Fruit fly (Drosophila melanogaster) whole organism, embryonic: ENCODE data around the gene CG43075.
A peak's percentile ranks its signal among the peaks of the same experiment; 100 is the strongest.

Experiments
- Awh ChIP-seq: fragments of 200-800 bp; sonication (Bioruptor generic); IDR thresholded peaks from 2 replicates; pipeline ENCODE4, ENCODE4 v1.3.6; 2022; ENCODE audit warnings: missing biosample characterization, missing genetic modification characterization
- B-H1 ChIP-seq: fragments of 200-800 bp; sonication (Bioruptor generic); IDR thresholded peaks from 3 replicates; pipeline ENCODE4 v1.3.6; 2022; ENCODE audit warnings: missing biosample characterization, missing genetic modification characterization
- CG10147 ChIP-seq: fragments of 200-800 bp; sonication (Bioruptor generic); optimal IDR thresholded peaks from 2 replicates; lab custom pipeline; 2019; ENCODE audit warnings: missing biosample characterization, mild to moderate bottlenecking, missing genetic modification characterization, moderate library complexity
- CG1024 ChIP-seq: fragments of 200-800 bp; sonication (Bioruptor generic); IDR thresholded peaks from 2 replicates; pipeline ENCODE4 v1.3.6; 2022; ENCODE audit warnings: missing biosample characterization, missing genetic modification characterization
- CG10462 ChIP-seq: fragments of 200-800 bp; sonication (Bioruptor generic); optimal IDR thresholded peaks from 2 replicates; lab custom pipeline; 2016; ENCODE audit warnings: missing biosample characterization, missing genetic modification characterization
- CG10979 ChIP-seq: fragments of 200-800 bp; sonication (Bioruptor generic); optimal IDR thresholded peaks from 2 replicates; lab custom pipeline; 2018; ENCODE audit warnings: missing biosample characterization, mild to moderate bottlenecking, missing genetic modification characterization, moderate library complexity
- CG11560 ChIP-seq: fragments of 200-800 bp; sonication (Bioruptor generic); IDR thresholded peaks from 3 replicates; pipeline ENCODE4 v1.3.6; 2022; ENCODE audit warnings: missing biosample characterization, missing genetic modification characterization
- CG12299 ChIP-seq: fragments of 200-800 bp; sonication (Bioruptor generic); optimal IDR thresholded peaks from 2 replicates; lab custom pipeline; 2018; ENCODE audit warnings: missing biosample characterization, mild to moderate bottlenecking, missing genetic modification characterization
- CG12744 ChIP-seq: fragments of 200-800 bp; sonication (Bioruptor generic); optimal IDR thresholded peaks from 2 replicates; lab custom pipeline; 2016; ENCODE audit warnings: missing biosample characterization, missing genetic modification characterization
- CG13624 ChIP-seq: fragments of 200-800 bp; sonication (Bioruptor generic); optimal IDR thresholded peaks from 2 replicates; lab custom pipeline; 2016; ENCODE audit warnings: missing biosample characterization, missing genetic modification characterization
- CG15073 ChIP-seq: fragments of 200-800 bp; sonication (Bioruptor generic); optimal IDR thresholded peaks from 2 replicates; lab custom pipeline; 2016; ENCODE audit warnings: missing biosample characterization, missing genetic modification characterization
- CG1602 ChIP-seq: fragments of 200-800 bp; sonication (Bioruptor generic); optimal IDR thresholded peaks from 3 replicates; lab custom pipeline; 2016; ENCODE audit warnings: missing biosample characterization, missing genetic modification characterization
- CG17802 ChIP-seq: fragments of 200-800 bp; sonication (Bioruptor generic); optimal IDR thresholded peaks from 2 replicates; lab custom pipeline; 2018; ENCODE audit warnings: missing biosample characterization, mild to moderate bottlenecking, missing genetic modification characterization, moderate library complexity
- CG17829 ChIP-seq: fragments of 200-800 bp; optimal IDR thresholded peaks from 2 replicates; lab custom pipeline; 2019; ENCODE audit warnings: missing biosample characterization, mild to moderate bottlenecking, missing genetic modification characterization, moderate library complexity
- CG18599 ChIP-seq: fragments of 200-800 bp; sonication (Bioruptor generic); optimal IDR thresholded peaks from 3 replicates; lab custom pipeline; 2017; ENCODE audit warnings: missing biosample characterization, missing genetic modification characterization, mild to moderate bottlenecking, moderate library complexity, missing genetic modification reagents
- CG2129 ChIP-seq: fragments of 200-800 bp; sonication (Bioruptor generic); IDR thresholded peaks from 2 replicates; pipeline ENCODE4 v1.3.6; 2022; ENCODE audit warnings: missing biosample characterization, missing genetic modification characterization; ENCODE audit not compliant: partially characterized antibody
- CG31441 ChIP-seq: fragments of 200-800 bp; sonication (Bioruptor generic); IDR thresholded peaks from 2 replicates; pipeline ENCODE4 v1.3.6; 2022; ENCODE audit warnings: missing biosample characterization, missing genetic modification characterization
- CG32772 ChIP-seq: fragments of 200-800 bp; sonication (Bioruptor generic); IDR thresholded peaks from 2 replicates; pipeline ENCODE4 v1.3.6; 2022; ENCODE audit warnings: missing biosample characterization, missing genetic modification characterization
- CG3407 ChIP-seq: fragments of 200-800 bp; sonication (Bioruptor generic); optimal IDR thresholded peaks from 2 replicates; lab custom pipeline; 2018; ENCODE audit warnings: missing biosample characterization, mild to moderate bottlenecking, missing genetic modification characterization
- CG34224 ChIP-seq: fragments of 200-800 bp; sonication (Bioruptor generic); IDR thresholded peaks from 3 replicates; pipeline ENCODE4 v1.3.6; 2022; ENCODE audit warnings: missing biosample characterization, missing genetic modification characterization; ENCODE audit not compliant: partially characterized antibody
- CG4360 ChIP-seq: fragments of 200-800 bp; sonication (Bioruptor generic); IDR thresholded peaks from 2 replicates; pipeline ENCODE4 v1.3.6; 2022; ENCODE audit warnings: missing biosample characterization, missing genetic modification characterization
- CG5953 ChIP-seq: fragments of 200-800 bp; sonication (Bioruptor generic); IDR thresholded peaks from 2 replicates; pipeline ENCODE4 v1.3.6; 2022; ENCODE audit warnings: missing biosample characterization, missing genetic modification characterization
- CG6654 ChIP-seq: fragments of 200-800 bp; sonication (Bioruptor generic); optimal IDR thresholded peaks from 2 replicates; lab custom pipeline; 2017; ENCODE audit warnings: missing biosample characterization, mild to moderate bottlenecking, missing genetic modification characterization
- CG6765 ChIP-seq: fragments of 200-800 bp; sonication (Bioruptor generic); optimal IDR thresholded peaks from 3 replicates; lab custom pipeline; 2017; ENCODE audit warnings: missing biosample characterization, mild to moderate bottlenecking, missing genetic modification characterization
- CG9727 ChIP-seq: fragments of 200-800 bp; sonication (Bioruptor generic); optimal IDR thresholded peaks from 3 replicates; lab custom pipeline; 2017; ENCODE audit warnings: missing biosample characterization, mild to moderate bottlenecking, missing genetic modification characterization
- CrebB ChIP-seq: fragments of 200-800 bp; sonication (Bioruptor generic); optimal IDR thresholded peaks from 3 replicates; lab custom pipeline; 2018; ENCODE audit warnings: missing biosample characterization, mild to moderate bottlenecking, missing genetic modification characterization
- Dip2 ChIP-seq: fragments of 200-800 bp; sonication (Bioruptor generic); IDR thresholded peaks from 2 replicates; pipeline ENCODE4 v1.3.6; 2022; ENCODE audit warnings: missing biosample characterization, missing genetic modification characterization
- Eip74EF ChIP-seq, 2 experiments: fragments of 200-800 bp in 1 of 2; fragments of >200 bp in 1 of 2; sonication (Bioruptor generic) in 1 of 2; optimal IDR thresholded peaks; 2 replicates each; lab custom pipeline; 2017 to 2019; ENCODE audit warnings: missing biosample characterization in 2 of 2, missing genetic modification characterization in 2 of 2, mild to moderate bottlenecking in 1 of 2, moderate library complexity in 1 of 2
- Lpt ChIP-seq: fragments of >200 bp; optimal IDR thresholded peaks from 2 replicates; lab custom pipeline; 2018; ENCODE audit warnings: missing biosample characterization, missing genetic modification characterization
- NK7.1 ChIP-seq: fragments of 200-800 bp; sonication (Bioruptor generic); optimal IDR thresholded peaks from 3 replicates; lab custom pipeline; 2016; ENCODE audit warnings: missing biosample characterization, missing genetic modification characterization
- Oli ChIP-seq: fragments of 200-800 bp; sonication (Bioruptor generic); optimal IDR thresholded peaks from 2 replicates; lab custom pipeline; 2018; ENCODE audit warnings: missing biosample characterization, mild to moderate bottlenecking, missing genetic modification characterization, moderate library complexity
- al ChIP-seq: fragments of 200-800 bp; sonication (Bioruptor generic); IDR thresholded peaks from 2 replicates; pipeline ENCODE4 v1.3.6; 2022; ENCODE audit warnings: missing biosample characterization, missing genetic modification characterization
- bbx ChIP-seq: fragments of 200-800 bp; sonication (Bioruptor generic); IDR thresholded peaks from 2 replicates; pipeline ENCODE4 v1.3.6; 2022; ENCODE audit warnings: missing biosample characterization, missing genetic modification characterization; ENCODE audit not compliant: partially characterized antibody
- chm ChIP-seq: fragments of 200-800 bp; sonication (Bioruptor generic); IDR thresholded peaks from 2 replicates; pipeline ENCODE4 v1.3.6; 2022; ENCODE audit warnings: missing biosample characterization, missing genetic modification characterization
- fd3F ChIP-seq: fragments of 200-800 bp; sonication (Bioruptor generic); optimal IDR thresholded peaks from 2 replicates; lab custom pipeline; 2018; ENCODE audit warnings: missing biosample characterization, mild to moderate bottlenecking, missing genetic modification characterization, moderate library complexity
- fd96Cb ChIP-seq: fragments of 200-800 bp; sonication (Bioruptor generic); optimal IDR thresholded peaks from 2 replicates; lab custom pipeline; 2018; ENCODE audit warnings: missing biosample characterization, mild to moderate bottlenecking, missing genetic modification characterization, moderate library complexity
- fru ChIP-seq: fragments of >200 bp; optimal IDR thresholded peaks from 2 replicates; lab custom pipeline; 2017
- ftz-f1 ChIP-seq: fragments of 200-800 bp; sonication (Bioruptor generic); optimal IDR thresholded peaks from 2 replicates; lab custom pipeline; 2016; ENCODE audit warnings: missing biosample characterization, missing genetic modification characterization
- jigr1 ChIP-seq: fragments of 200-800 bp; sonication (Bioruptor generic); IDR thresholded peaks from 3 replicates; pipeline ENCODE4 v1.3.6; 2022; ENCODE audit warnings: missing biosample characterization, missing genetic modification characterization
- jing ChIP-seq: fragments of 200-800 bp; sonication (Bioruptor generic); optimal IDR thresholded peaks from 2 replicates; lab custom pipeline; 2018; ENCODE audit warnings: missing biosample characterization, mild to moderate bottlenecking, missing genetic modification characterization
- mam ChIP-seq: fragments of 200-800 bp; sonication (Bioruptor generic); optimal IDR thresholded peaks from 3 replicates; lab custom pipeline; 2016; ENCODE audit warnings: missing biosample characterization, missing genetic modification characterization
- nerfin-2 ChIP-seq: fragments of 200-800 bp; sonication (Bioruptor generic); IDR thresholded peaks from 2 replicates; pipeline ENCODE4 v1.3.6; 2022; ENCODE audit warnings: missing biosample characterization, missing genetic modification characterization; ENCODE audit not compliant: partially characterized antibody
- onecut ChIP-seq: fragments of 200-800 bp; sonication (Bioruptor generic); IDR thresholded peaks from 2 replicates; pipeline ENCODE4 v1.3.6; 2022; ENCODE audit warnings: missing biosample characterization, missing genetic modification characterization
- rib ChIP-seq: fragments of 200-800 bp; sonication (Bioruptor generic); IDR thresholded peaks from 2 replicates; pipeline ENCODE4 v1.3.6; 2022; ENCODE audit warnings: missing biosample characterization, missing genetic modification characterization
- salm ChIP-seq: fragments of 200-800 bp; sonication (Bioruptor generic); optimal IDR thresholded peaks from 2 replicates; lab custom pipeline; 2018; ENCODE audit warnings: missing biosample characterization, mild to moderate bottlenecking, missing genetic modification characterization
- schlank ChIP-seq: fragments of 200-800 bp; sonication (Bioruptor generic); optimal IDR thresholded peaks from 2 replicates; lab custom pipeline; 2018; ENCODE audit warnings: missing biosample characterization, mild to moderate bottlenecking, missing genetic modification characterization
- slbo ChIP-seq: fragments of 200-800 bp; sonication (Bioruptor generic); IDR thresholded peaks from 2 replicates; pipeline ENCODE4 v1.3.6; 2022; ENCODE audit warnings: missing biosample characterization, missing genetic modification characterization
- usp ChIP-seq: fragments of >200 bp; optimal IDR thresholded peaks from 2 replicates; lab custom pipeline; 2017; ENCODE audit warnings: missing biosample characterization, missing genetic modification characterization
- yki ChIP-seq: fragments of >200 bp; optimal IDR thresholded peaks from 3 replicates; lab custom pipeline; 2018

CG43075 gene

DNA sequence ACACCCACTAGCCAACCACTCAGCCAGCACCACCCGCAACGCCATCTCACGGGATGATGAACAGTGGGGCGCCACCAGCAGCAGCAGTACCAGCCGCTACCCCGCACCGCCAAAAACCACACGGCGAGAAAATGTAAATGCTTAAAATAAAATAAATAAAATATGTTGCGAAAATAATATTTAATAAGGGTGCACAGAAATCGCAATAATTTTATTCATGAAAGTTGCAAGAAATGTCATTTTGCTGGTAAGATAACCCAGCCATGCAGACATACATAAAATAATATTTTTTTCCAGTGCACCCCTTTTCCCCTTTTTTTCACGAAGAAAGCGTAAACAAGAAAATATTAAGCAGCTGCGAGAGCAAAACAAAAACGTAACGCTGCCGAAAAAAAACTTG, 4.9 kb downstream of the CG43075 start (continued):
- TF ChIP-seq CG12744 (GFP tag; lab: Kevin White, UChicago), result no peak
- TF ChIP-seq salm (tag; lab: Kevin White, UChicago), result no peak
- TF ChIP-seq chm (GFP tag; lab: Robert Waterston, UW), result no peak
- TF ChIP-seq ftz-f1 (GFP tag; lab: Kevin White, UChicago), result no peak
- TF ChIP-seq CG32772 (GFP tag; lab: Robert Waterston, UW), result peak; percentile 70
- TF ChIP-seq CG6765 (GFP tag; lab: Kevin White, UChicago), result peak; percentile 43
- no peak for TF ChIP-seq CG15073 (GFP tag; lab: Kevin White, UChicago)
- peak; percentile 25 for TF ChIP-seq mam
- TF ChIP-seq CG17802 (tag; lab: Kevin White, UChicago), result no peak
- peak; percentile 64 for TF ChIP-seq CG10147 (GFP tag; lab: Kevin White, UChicago)
- TF ChIP-seq CG12299 (tag; lab: Kevin White, UChicago), result peak; percentile 39
- no peak for TF ChIP-seq CG11560
- peak; percentile 72 for TF ChIP-seq Oli (tag; lab: Kevin White, UChicago)
- no peak for TF ChIP-seq CG6654 (GFP tag; lab: Kevin White, UChicago)
- peak; percentile 28 for TF ChIP-seq CG1602 (GFP tag; lab: Kevin White, UChicago)
- TF ChIP-seq CG10979 (tag; lab: Kevin White, UChicago), result no peak
- no peak for TF ChIP-seq fru
- no peak for TF ChIP-seq CG10462 (GFP tag; lab: Kevin White, UChicago)
- TF ChIP-seq CG1024 (GFP tag; lab: Robert Waterston, UW), result 0 out of 2 replicates have a peak, but pooled peaks have one; percentile 20
- TF ChIP-seq bbx (GFP tag; lab: Robert Waterston, UW), result no peak
- TF ChIP-seq yki, result no peak
- peak; percentile 53 for TF ChIP-seq CG9727 (GFP tag; lab: Kevin White, UChicago)
- TF ChIP-seq slbo, result peak; percentile 79
- TF ChIP-seq CG3407, result peak; percentile 28
- no peak for TF ChIP-seq NK7.1 (GFP tag; lab: Kevin White, UChicago)
- peak; percentile 66 for TF ChIP-seq CG31441 (GFP tag; lab: Robert Waterston, UW)
- peak; percentile 11 for TF ChIP-seq jing (GFP tag; lab: Kevin White, UChicago)
- TF ChIP-seq usp, result no peak
- no peak for TF ChIP-seq Awh (GFP tag; lab: Robert Waterston, UW)
- TF ChIP-seq fd3F, result peak; percentile 54
- peak; percentile 38; the same call in 1 of the 3 replicates for TF ChIP-seq jigr1 (GFP tag; lab: Robert Waterston, UW)
- peak; percentile 37 for TF ChIP-seq CG17829 (tag; lab: Kevin White, UChicago)
- TF ChIP-seq B-H1 (GFP tag; lab: Robert Waterston, UW), result peak; percentile 56
- TF ChIP-seq nerfin-2 (GFP tag; lab: Robert Waterston, UW), result no peak
- no peak for TF ChIP-seq rib (GFP tag; lab: Robert Waterston, UW)
- peak; percentile 53; the same call in 1 of the 2 replicates for TF ChIP-seq al (GFP tag; lab: Robert Waterston, UW)

dm6 chrX:15210086-15210485, 10.9 kb downstream of the CG43075 start, which contains the start of gene CG5662:
TSS of gene CG5662 (plus strand) at chrX:15210386.
- TF ChIP-seq CrebB (tag; lab: Kevin White, UChicago), result no peak
- no peak for TF ChIP-seq CG13624 (GFP tag; lab: Kevin White, UChicago)
- TF ChIP-seq CG5953 (GFP tag; lab: Robert Waterston, UW), result no peak
- TF ChIP-seq schlank, result no peak
- TF ChIP-seq CG18599 (GFP tag; lab: Kevin White, UChicago), result no peak
- no peak for TF ChIP-seq CG4360 (GFP tag; lab: Robert Waterston, UW)
- no peak for TF ChIP-seq Eip74EF (GFP tag; optimal IDR thresholded peaks at IDR 0.05; lab: Kevin White, UChicago)
- TF ChIP-seq Dip2, result no peak
- no peak for TF ChIP-seq fd96Cb
- no peak for TF ChIP-seq onecut (GFP tag; lab: Robert Waterston, UW)
- no peak for TF ChIP-seq Lpt (GFP tag; lab: Kevin White, UChicago)
- no peak for TF ChIP-seq CG34224 (GFP tag; lab: Robert Waterston, UW)
- TF ChIP-seq Awh (GFP tag; lab: Robert Waterston, UW), result no peak
- no peak for TF ChIP-seq CG2129 (GFP tag; lab: Robert Waterston, UW)
